Fruit fly (Drosophila melanogaster): ENCODE data around the gene gudu.
A peak's percentile ranks its signal among the peaks of the same experiment; 100 is the strongest.

gudu gene

dm6 chr2L:7436492-7437324 is 48.4 kb downstream of the gudu start (continued):
- TF ChIP-seq Xrp1 (GFP tag; IDR thresholded peaks at IDR 0.05) = peak; percentile 69
- TF ChIP-seq CG32532 (GFP tag; IDR thresholded peaks at IDR 0.05) = peak; percentile 58; the same call in 1 of the 2 replicates
- peak; percentile 71 for TF ChIP-seq HHEX (GFP tag; optimal IDR thresholded peaks at IDR 0.05)
- TF ChIP-seq gsb-n (tag; optimal IDR thresholded peaks at IDR 0.05) = peak; percentile 4
- TF ChIP-seq usp (GFP tag; optimal IDR thresholded peaks at IDR 0.05) = no peak
- TF ChIP-seq Sry-β (GFP tag; optimal IDR thresholded peaks at IDR 0.05) = no peak
- peak; percentile 66 for TF ChIP-seq CG16863 (GFP tag; optimal IDR thresholded peaks at IDR 0.05)
- peak; percentile 41 for TF ChIP-seq CG31365 (tag; optimal IDR thresholded peaks at IDR 0.05)
- peak; percentile 64 for TF ChIP-seq Side (GFP tag; optimal IDR thresholded peaks at IDR 0.05)
- peak; percentile 82 for TF ChIP-seq rib (GFP tag; IDR thresholded peaks at IDR 0.05)
- TF ChIP-seq CG33213 (GFP tag; optimal IDR thresholded peaks at IDR 0.05) = peak; percentile 79
- no peak for TF ChIP-seq Trl (optimal IDR thresholded peaks at IDR 0.05)
- TF ChIP-seq Trl (GFP tag; optimal IDR thresholded peaks at IDR 0.05) = peak; percentile 78
- TF ChIP-seq mld (GFP tag; IDR thresholded peaks at IDR 0.05; ENCODE audit: partially characterized antibody) = no peak
- no peak for TF ChIP-seq fru (optimal IDR thresholded peaks at IDR 0.05)
- TF ChIP-seq CG4360 (GFP tag; IDR thresholded peaks at IDR 0.05) = peak; percentile 40
- peak; percentile 31; the same call in 1 of the 2 replicates for TF ChIP-seq sisA (GFP tag; IDR thresholded peaks at IDR 0.05)
- TF ChIP-seq CG14860 (GFP tag; IDR thresholded peaks at IDR 0.05; ENCODE audit: partially characterized antibody) = no peak
- no peak; the same call in 1 of the 2 replicates for TF ChIP-seq chm (GFP tag; IDR thresholded peaks at IDR 0.05)
- TF ChIP-seq sug (tag; optimal IDR thresholded peaks at IDR 0.05) = peak; percentile 99
- no peak for TF ChIP-seq CG17186 (GFP tag; optimal IDR thresholded peaks at IDR 0.05)
- no peak for TF ChIP-seq CG8478 (optimal IDR thresholded peaks at IDR 0.05)
- peak; percentile 2 for TF ChIP-seq CG15696 (tag; optimal IDR thresholded peaks at IDR 0.05)
- peak; percentile 71 for TF ChIP-seq Fer2 (tag; optimal IDR thresholded peaks at IDR 0.05)
- TF ChIP-seq Ssrp (tag; optimal IDR thresholded peaks at IDR 0.05) = no peak
- TF ChIP-seq fd64A (GFP tag; optimal IDR thresholded peaks at IDR 0.05) = peak; percentile 65
- TF ChIP-seq CG10274 (GFP tag; optimal IDR thresholded peaks at IDR 0.05) = no peak
- TF ChIP-seq Atf3 (GFP tag; optimal IDR thresholded peaks at IDR 0.05) = peak; percentile 27
- no peak for TF ChIP-seq Dfd (GFP tag; optimal IDR thresholded peaks at IDR 0.05)
- TF ChIP-seq CG12769 (tag; optimal IDR thresholded peaks at IDR 0.05) = peak; percentile 85
- peak; percentile 84 for TF ChIP-seq bab2 (GFP tag; optimal IDR thresholded peaks at IDR 0.05)
- TF ChIP-seq slp2 (GFP tag; optimal IDR thresholded peaks at IDR 0.05) = peak; percentile 54
- peak; percentile 22 for TF ChIP-seq CG4617 (GFP tag; optimal IDR thresholded peaks at IDR 0.05; ENCODE audit: borderline replicate concordance)
- TF ChIP-seq al (GFP tag; IDR thresholded peaks at IDR 0.05) = peak; percentile 34; the same call in 1 of the 2 replicates
- TF ChIP-seq CG30020 (tag; optimal IDR thresholded peaks at IDR 0.05) = no peak
- TF ChIP-seq gfzf (GFP tag; optimal IDR thresholded peaks at IDR 0.05) = peak; percentile 4
- TF ChIP-seq caup (GFP tag; optimal IDR thresholded peaks at IDR 0.05; ENCODE audit: severe bottlenecking) = peak; percentile 89
- TF ChIP-seq mirr (GFP tag; optimal IDR thresholded peaks at IDR 0.05) = peak; percentile 94
- TF ChIP-seq HLH3B (GFP tag; IDR thresholded peaks at IDR 0.05) = peak; percentile 69; the same call in 1 of the 2 replicates
- TF ChIP-seq Adf1 (GFP tag; IDR thresholded peaks at IDR 0.05) = peak; percentile 39
- TF ChIP-seq CG18262 (tag; optimal IDR thresholded peaks at IDR 0.05) = peak; percentile 12
- peak; percentile 11 for TF ChIP-seq salm (tag; optimal IDR thresholded peaks at IDR 0.05)
- no peak for TF ChIP-seq hbn (GFP tag; IDR thresholded peaks at IDR 0.05; ENCODE audit: partially characterized antibody)
- TF ChIP-seq dati (GFP tag; IDR thresholded peaks at IDR 0.05) = no peak
- peak; percentile 79; the same call in 2 of the 3 replicates for TF ChIP-seq so (GFP tag; IDR thresholded peaks at IDR 0.05)
- peak; percentile 70 for TF ChIP-seq tup (GFP tag; optimal IDR thresholded peaks at IDR 0.05)
- peak; percentile 53; the same call in 2 of the 3 replicates for TF ChIP-seq Optix (GFP tag; IDR thresholded peaks at IDR 0.05)
- TF ChIP-seq CG11560 (tag; IDR thresholded peaks at IDR 0.05) = no peak
- TF ChIP-seq inv (GFP tag; IDR thresholded peaks at IDR 0.05; ENCODE audit: partially characterized antibody) = no peak
- TF ChIP-seq ATbp (GFP tag; optimal IDR thresholded peaks at IDR 0.05) = peak; percentile 87

Measured in whole organism, embryonic.